Worm (Caenorhabditis elegans) whole organism, late embryonic: ENCODE results near the gene ubh-3.

ENCODE experiments used
- F13H6.1 ChIP-seq: sonication (generic microtip); optimal IDR thresholded peaks from 2 replicates; lab custom pipeline; 2016; ENCODE audit warnings: missing genetic modification characterization, missing compliant biosample characterization
- ahr-1 ChIP-seq: sonication (generic microtip); optimal IDR thresholded peaks from 2 replicates; lab custom pipeline; 2016; ENCODE audit warnings: missing genetic modification characterization, missing compliant biosample characterization
- ceh-18 ChIP-seq: sonication (generic microtip); optimal IDR thresholded peaks from 2 replicates; lab custom pipeline; 2016; ENCODE audit warnings: missing genetic modification characterization, missing compliant biosample characterization
- ceh-19 ChIP-seq: fragments of 200-800 bp; sonication (Bioruptor generic); optimal IDR thresholded peaks from 2 replicates; lab custom pipeline; 2018; ENCODE audit warnings: mild to moderate bottlenecking, missing genetic modification characterization, missing compliant biosample characterization
- ceh-24 ChIP-seq: sonication (generic microtip); optimal IDR thresholded peaks from 2 replicates; lab custom pipeline; 2016; ENCODE audit warnings: mild to moderate bottlenecking, missing genetic modification characterization, missing compliant biosample characterization
- ceh-30 ChIP-seq: fragments of 150-350 bp; optimal IDR thresholded peaks from 2 replicates; lab custom pipeline; 2014; ENCODE audit warnings: missing biosample characterization, missing genetic modification characterization
- ceh-31 ChIP-seq: sonication (generic microtip); optimal IDR thresholded peaks from 2 replicates; lab custom pipeline; 2016; ENCODE audit warnings: missing genetic modification characterization, missing compliant biosample characterization
- ceh-45 ChIP-seq: fragments of 200-800 bp; sonication (Bioruptor generic); IDR thresholded peaks from 2 replicates; pipeline ENCODE4 v1.3.6; 2022; ENCODE audit warnings: missing genetic modification reagents, missing genetic modification characterization, missing compliant biosample characterization
- elt-4 ChIP-seq: sonication (generic microtip); optimal IDR thresholded peaks from 2 replicates; lab custom pipeline; 2016; ENCODE audit warnings: missing genetic modification characterization, missing compliant biosample characterization
- ets-4 ChIP-seq: sonication (generic microtip); optimal IDR thresholded peaks from 2 replicates; lab custom pipeline; 2016; ENCODE audit warnings: missing genetic modification characterization, missing compliant biosample characterization
- eyg-1 ChIP-seq: sonication (generic microtip); optimal IDR thresholded peaks from 2 replicates; lab custom pipeline; 2016; ENCODE audit warnings: missing genotype, missing genetic modification characterization, missing compliant biosample characterization
- fkh-6 ChIP-seq: sonication (generic microtip); optimal IDR thresholded peaks from 2 replicates; lab custom pipeline; 2016; ENCODE audit warnings: missing genetic modification characterization, missing compliant biosample characterization
- gmeb-2 ChIP-seq: sonication (generic microtip); optimal IDR thresholded peaks from 2 replicates; lab custom pipeline; 2016; ENCODE audit warnings: missing genetic modification characterization, inconsistent platforms, missing compliant biosample characterization
- hlh-15 ChIP-seq: sonication (generic microtip); optimal IDR thresholded peaks from 2 replicates; lab custom pipeline; 2016; ENCODE audit warnings: missing genetic modification characterization, missing compliant biosample characterization
- hlh-8 ChIP-seq: sonication (generic microtip); optimal IDR thresholded peaks from 2 replicates; lab custom pipeline; 2016; ENCODE audit warnings: missing genotype, missing genetic modification characterization, missing compliant biosample characterization
- lim-6 ChIP-seq: sonication (generic microtip); optimal IDR thresholded peaks from 2 replicates; lab custom pipeline; 2016; ENCODE audit warnings: missing genetic modification characterization, missing compliant biosample characterization
- madf-2 ChIP-seq: sonication (generic microtip); optimal IDR thresholded peaks from 2 replicates; lab custom pipeline; 2017; ENCODE audit warnings: missing genetic modification characterization, missing compliant biosample characterization
- nhr-11 ChIP-seq: fragments of 150-350 bp; optimal IDR thresholded peaks from 2 replicates; lab custom pipeline; 2014; ENCODE audit warnings: missing biosample characterization, missing genetic modification characterization
- odd-2 ChIP-seq: sonication (generic microtip); optimal IDR thresholded peaks from 2 replicates; lab custom pipeline; 2017; ENCODE audit warnings: antibody characterized with exemption, mild to moderate bottlenecking, missing genetic modification characterization, missing compliant biosample characterization
- pag-3 ChIP-seq: sonication (generic microtip); optimal IDR thresholded peaks from 2 replicates; lab custom pipeline; 2016; ENCODE audit warnings: missing compliant biosample characterization, missing genetic modification characterization, borderline replicate concordance
- pat-9 ChIP-seq: fragments of 200-800 bp; sonication (Bioruptor generic); optimal IDR thresholded peaks from 2 replicates; lab custom pipeline; 2018; ENCODE audit warnings: mild to moderate bottlenecking, missing genetic modification characterization, moderate library complexity, missing compliant biosample characterization
- pqm-1 ChIP-seq: sonication (generic microtip); optimal IDR thresholded peaks from 2 replicates; lab custom pipeline; 2016; ENCODE audit warnings: missing genetic modification characterization, missing compliant biosample characterization
- pros-1 ChIP-seq: fragments of 150-350 bp; optimal IDR thresholded peaks from 2 replicates; lab custom pipeline; 2014; ENCODE audit warnings: missing biosample characterization, missing genetic modification reagents, missing genetic modification characterization
- ref-2 ChIP-seq: sonication (generic microtip); optimal IDR thresholded peaks from 2 replicates; lab custom pipeline; 2016; ENCODE audit warnings: missing genetic modification characterization, missing compliant biosample characterization
- rnt-1 ChIP-seq: sonication (generic microtip); optimal IDR thresholded peaks from 2 replicates; lab custom pipeline; 2016; ENCODE audit warnings: missing genetic modification characterization, missing compliant biosample characterization
- sdc-2 ChIP-seq: sonication (generic microtip); optimal IDR thresholded peaks from 2 replicates; lab custom pipeline; 2016; ENCODE audit warnings: missing genotype, missing genetic modification characterization, missing compliant biosample characterization
- tbx-2 ChIP-seq: sonication (generic microtip); optimal IDR thresholded peaks from 2 replicates; lab custom pipeline; 2016; ENCODE audit warnings: missing genetic modification characterization, missing compliant biosample characterization
- tbx-7 ChIP-seq: sonication (generic microtip); optimal IDR thresholded peaks from 2 replicates; lab custom pipeline; 2016; ENCODE audit warnings: missing genotype, missing genetic modification characterization, missing compliant biosample characterization
- ttx-3 ChIP-seq: sonication (generic microtip); optimal IDR thresholded peaks from 2 replicates; lab custom pipeline; 2016; ENCODE audit warnings: missing genetic modification reagents, missing genetic modification characterization, missing compliant biosample characterization
- unc-3 ChIP-seq, 2 experiments: fragments of 200-800 bp in 1 of 2; sonication (Bioruptor generic) in 1 of 2; sonication (generic microtip) in 1 of 2; conservative IDR thresholded peaks in 1 of 2; optimal IDR thresholded peaks in 1 of 2; 2 replicates each; pipeline versions ENCODE4 v1.3.6 to Lab custom; 2016 to 2022; ENCODE audit warnings: missing compliant biosample characterization in 2 of 2, missing genetic modification characterization in 2 of 2, missing genetic modification reagents in 1 of 2
- unc-42 ChIP-seq: sonication (generic microtip); optimal IDR thresholded peaks from 2 replicates; lab custom pipeline; 2016; ENCODE audit warnings: missing genotype, missing genetic modification characterization, missing compliant biosample characterization
- unc-86 ChIP-seq: sonication (generic microtip); optimal IDR thresholded peaks from 2 replicates; lab custom pipeline; 2016; ENCODE audit warnings: missing genetic modification characterization, missing compliant biosample characterization
- zip-5 ChIP-seq: sonication (generic microtip); optimal IDR thresholded peaks from 2 replicates; lab custom pipeline; 2016; ENCODE audit warnings: missing genetic modification characterization, missing compliant biosample characterization
- ztf-16 ChIP-seq: sonication (generic microtip); optimal IDR thresholded peaks from 2 replicates; lab custom pipeline; 2017; ENCODE audit warnings: missing genetic modification characterization, missing compliant biosample characterization

The ubh-3 gene

ce11 chrV:6485109-6485508, 23.5 kb downstream of the ubh-3 start:
- TF ChIP-seq ref-2 (tag; lab: Kevin White, UChicago), result peak; percentile 14
- TF ChIP-seq hlh-15 (tag; lab: Kevin White, UChicago), result no peak
- peak; percentile 45 for TF ChIP-seq tbx-2 (tag; lab: Kevin White, UChicago)
- TF ChIP-seq ceh-31 (tag; lab: Kevin White, UChicago), result peak; percentile 62
- no peak for TF ChIP-seq sdc-2 (tag; lab: Kevin White, UChicago)
- no peak for TF ChIP-seq lim-6 (tag; lab: Kevin White, UChicago)
- no peak for TF ChIP-seq ceh-18
- no peak for TF ChIP-seq hlh-8 (tag; lab: Kevin White, UChicago)
- no peak for TF ChIP-seq ets-4 (tag; lab: Kevin White, UChicago)
- TF ChIP-seq unc-42 (tag; lab: Kevin White, UChicago), result peak; percentile 6

DNA sequence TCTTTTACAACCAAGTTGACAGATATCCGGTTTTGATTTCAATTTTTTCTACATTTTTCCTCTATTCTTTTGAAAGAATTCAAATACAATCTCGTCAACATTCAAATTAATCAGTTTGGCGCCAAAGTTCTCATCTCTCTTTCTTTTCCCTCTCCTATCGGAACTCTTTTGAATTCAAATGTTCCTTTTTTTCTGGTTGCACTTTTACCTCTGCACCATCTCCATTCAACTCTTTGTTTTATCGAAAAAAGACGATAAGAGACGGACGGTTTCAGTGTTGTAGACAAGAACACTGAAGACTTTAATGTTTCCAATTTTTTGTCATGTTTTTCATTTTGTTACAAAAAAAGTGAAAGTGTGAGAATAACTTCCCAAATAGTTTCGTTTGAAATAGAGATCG, 32.6 kb downstream of the ubh-3 start:
- TF ChIP-seq hlh-15 (tag; lab: Kevin White, UChicago) (no peak), pqm-1 (no peak), fkh-6 (tag; lab: Kevin White, UChicago) (no peak), unc-86 (no peak), tbx-7 (tag; lab: Kevin White, UChicago) (no peak), tbx-2 (tag; lab: Kevin White, UChicago) (no peak), pros-1 (tag; lab: Kevin White, UChicago) (no peak), ceh-31 (tag; lab: Kevin White, UChicago) (no peak), pat-9 (tag; lab: Kevin White, UChicago) (no peak), ceh-24 (tag; lab: Kevin White, UChicago) (no peak), zip-5 (tag; lab: Kevin White, UChicago) (no peak), nhr-11 (tag; lab: Kevin White, UChicago) (no peak), sdc-2 (tag; lab: Kevin White, UChicago) (no peak), unc-42 (tag; lab: Kevin White, UChicago) (no peak), madf-2 (tag; lab: Kevin White, UChicago) (no peak), elt-4 (tag; lab: Kevin White, UChicago) (no peak)
- TF ChIP-seq, all 69 proteins: peak for 0

DNA sequence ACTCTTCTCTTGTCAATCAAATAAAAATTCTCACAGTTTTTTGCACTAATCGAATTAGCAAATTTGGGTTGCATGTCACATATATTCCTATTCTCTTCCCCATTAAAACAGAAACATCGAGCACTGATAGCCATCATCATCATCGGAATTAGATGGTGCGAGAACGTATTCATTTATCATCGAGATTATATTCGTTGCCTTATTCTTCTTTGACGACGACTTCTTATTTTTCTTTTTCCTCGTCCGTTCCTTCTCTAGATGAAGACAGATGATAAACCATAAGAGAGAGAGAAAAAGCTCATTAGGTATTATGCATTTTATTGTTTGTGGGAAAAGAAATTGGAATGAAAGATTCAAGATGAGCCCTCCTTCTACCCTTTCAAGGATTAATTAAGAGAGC, 37.4 kb downstream of the ubh-3 start:
- TF ChIP-seq pag-3 (tag; lab: Kevin White, UChicago) (no peak), lim-6 (tag; lab: Kevin White, UChicago) (no peak), nhr-11 (tag; lab: Kevin White, UChicago) (no peak), elt-4 (tag; lab: Kevin White, UChicago) (no peak), madf-2 (tag; lab: Kevin White, UChicago) (no peak), tbx-2 (tag; lab: Kevin White, UChicago) (no peak), pqm-1 (no peak), ceh-30 (tag; lab: Kevin White, UChicago) (no peak), rnt-1 (tag; lab: Kevin White, UChicago) (no peak), unc-3 (GFP tag; conservative IDR thresholded peaks at IDR 0.05; lab: Robert Waterston, UW) (no peak), unc-3 (tag; optimal IDR thresholded peaks at IDR 0.05; lab: Kevin White, UChicago) (no peak), pros-1 (tag; lab: Kevin White, UChicago) (no peak), odd-2 (tag; lab: Kevin White, UChicago) (no peak), ttx-3 (no peak), F13H6.1 (tag; lab: Kevin White, UChicago) (no peak), ref-2 (tag; lab: Kevin White, UChicago) (no peak), ceh-45 (GFP tag; lab: Robert Waterston, UW) (no peak), hlh-15 (tag; lab: Kevin White, UChicago) (no peak), ztf-16 (tag; lab: Kevin White, UChicago) (no peak), fkh-6 (tag; lab: Kevin White, UChicago) (no peak), ahr-1 (no peak)

DNA sequence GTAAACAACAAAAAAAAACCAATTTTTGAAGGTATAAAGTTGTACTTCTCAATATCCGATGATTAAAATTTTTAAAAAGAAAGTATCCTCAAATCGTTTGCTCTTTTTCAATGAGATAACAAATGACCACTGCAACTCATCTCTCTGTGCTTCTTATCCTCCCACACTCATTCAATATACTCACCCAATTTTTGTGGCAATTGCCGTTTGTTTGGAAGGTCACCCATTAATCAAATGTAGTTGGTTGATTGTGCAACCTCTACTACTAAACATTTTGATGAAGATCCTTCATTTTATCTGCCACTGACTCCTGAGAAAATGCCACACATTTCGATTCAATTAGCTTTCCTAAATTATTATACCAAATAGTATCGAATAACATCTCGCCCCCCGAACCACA, 40.9 kb downstream of the ubh-3 start:
- TF ChIP-seq pqm-1 (no peak), ceh-19 (GFP tag; lab: Kevin White, UChicago) (peak; percentile 45)

- no peak for TF ChIP-seq sdc-2 (tag; lab: Kevin White, UChicago)
- TF ChIP-seq gmeb-2 (tag; lab: Kevin White, UChicago), result no peak
- TF ChIP-seq eyg-1 (tag; lab: Kevin White, UChicago), result no peak
These were observed 43.8 kb downstream of the ubh-3 start, which contains the start of gene unc-83 for ce11 chrV:6464765-6465164. Gene unc-83 (plus strand): TSS chrV:6465065.
